Fruit fly (Drosophila melanogaster) S2 (cell line): ENCODE measurements around the gene Pgant35A.

ENCODE experiments used
- CG8478 ChIP-seq: fragments of >200 bp; optimal IDR thresholded peaks from 2 replicates; lab custom pipeline; 2018
- CTCF ChIP-seq, 2 experiments: fragments of >200 bp; optimal IDR thresholded peaks; 2 replicates each; lab custom pipeline; 2018

Gene Pgant35A

dm6 chr2L:14381881-14382280, 22.8 kb downstream of the Pgant35A start:
- TF ChIP-seq CTCF (optimal IDR thresholded peaks at IDR 0.05; lab: Kevin White, UChicago) (no peak), CG8478 (lab: Kevin White, UChicago) (no peak)

- TF ChIP-seq CTCF (optimal IDR thresholded peaks at IDR 0.05; lab: Kevin White, UChicago): no peak
- no peak for TF ChIP-seq CG8478 (lab: Kevin White, UChicago)
These were observed 27.5 kb downstream of the Pgant35A start for dm6 chr2L:14386522-14386921.

- TF ChIP-seq CTCF (optimal IDR thresholded peaks at IDR 0.05; lab: Kevin White, UChicago) (no peak), CG8478 (lab: Kevin White, UChicago) (no peak)
These were observed 29.4 kb downstream of the Pgant35A start for dm6 chr2L:14388448-14388847.

- no peak for TF ChIP-seq CTCF (optimal IDR thresholded peaks at IDR 0.05; lab: Kevin White, UChicago)
- TF ChIP-seq CG8478 (lab: Kevin White, UChicago): no peak
These were observed 34.5 kb downstream of the Pgant35A start for dm6 chr2L:14393527-14393926.

DNA sequence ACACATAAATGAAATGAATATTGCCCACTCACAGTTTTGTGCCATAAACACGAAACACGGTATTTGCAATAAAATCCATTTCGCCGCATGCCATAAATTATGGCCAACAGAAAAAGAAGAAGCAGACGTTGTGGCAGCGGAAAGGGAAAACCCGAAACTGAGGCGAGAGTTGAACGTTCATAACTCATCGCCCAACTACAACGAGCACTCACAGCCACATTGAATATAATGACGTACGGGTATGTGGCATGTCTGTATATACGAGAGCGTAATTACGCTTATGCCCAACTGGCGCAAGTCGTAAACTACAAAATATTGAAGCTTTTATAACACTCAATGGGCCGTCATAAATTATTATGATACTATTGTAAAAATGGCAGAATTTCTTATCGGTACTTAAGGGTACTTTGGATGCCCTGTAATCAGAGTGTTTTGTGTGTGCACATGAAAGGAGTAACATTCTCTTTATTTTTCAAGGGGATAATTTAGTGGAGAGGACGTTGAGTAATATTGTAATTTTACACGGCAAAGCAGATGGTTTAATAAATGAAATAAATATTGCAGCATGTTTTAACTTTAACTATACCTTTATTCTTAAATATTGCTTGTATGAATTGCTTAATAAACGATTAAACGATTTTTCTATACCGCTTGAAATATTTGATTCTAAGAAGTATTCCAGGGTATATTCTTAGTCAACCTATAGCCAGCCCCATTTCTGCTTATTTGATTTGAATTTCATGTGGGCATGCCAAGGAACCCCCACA, 35.4 kb downstream of the Pgant35A start:
- TF ChIP-seq CTCF (optimal IDR thresholded peaks at IDR 0.05; lab: Kevin White, UChicago) (no peak), CG8478 (lab: Kevin White, UChicago) (no peak)

dm6 chr2L:14395065-14395439, 36.0 kb downstream of the Pgant35A start:
- no peak for TF ChIP-seq CTCF (optimal IDR thresholded peaks at IDR 0.05; lab: Kevin White, UChicago)
- TF ChIP-seq CG8478 (lab: Kevin White, UChicago): no peak

DNA sequence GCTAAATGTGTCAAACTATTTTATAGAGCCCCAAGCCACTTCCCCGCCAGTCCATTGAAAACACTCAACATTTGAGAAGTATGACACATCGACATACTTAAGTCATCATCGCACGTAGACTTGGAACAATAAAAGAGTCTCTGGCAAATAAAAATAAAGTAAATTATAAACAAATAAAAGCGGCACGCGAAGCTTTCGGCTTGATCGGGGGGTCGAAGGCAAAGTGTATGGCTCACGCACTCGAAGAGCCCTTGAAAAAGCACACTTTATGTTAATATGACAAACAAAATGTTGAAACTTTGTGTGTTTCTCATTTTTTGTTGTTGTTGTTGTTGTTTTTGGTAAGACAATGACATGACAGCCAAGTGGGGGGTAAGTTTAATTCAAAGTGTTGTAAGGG, 37.2 kb downstream of the Pgant35A start:
- TF ChIP-seq CG8478 (lab: Kevin White, UChicago) (no peak), CTCF (optimal IDR thresholded peaks at IDR 0.05; lab: Kevin White, UChicago) (no peak)

DNA sequence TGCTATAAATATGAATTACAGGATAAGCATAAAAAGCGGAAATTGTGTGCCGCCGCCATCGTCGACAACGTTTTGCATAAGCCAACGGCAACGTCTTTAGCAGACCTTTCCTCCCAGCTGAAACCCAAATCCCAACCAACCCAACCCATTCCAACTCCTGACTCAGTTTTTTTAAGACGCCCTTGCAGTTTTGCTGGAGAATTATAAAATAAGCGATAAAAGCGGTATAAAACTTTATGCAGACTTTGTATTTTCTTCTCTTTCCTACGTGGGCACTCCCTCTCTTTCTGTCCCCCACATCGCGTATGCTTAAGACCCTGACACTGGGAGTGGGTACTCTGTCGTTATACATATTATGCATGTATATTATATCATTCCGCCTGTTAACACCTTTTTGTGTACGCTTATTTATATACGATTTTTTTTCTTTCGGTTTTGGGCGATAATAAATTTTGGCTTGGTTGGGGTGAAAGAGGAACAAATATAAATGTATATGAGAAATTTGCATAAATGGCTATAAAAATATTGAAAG, 38.1 kb downstream of the Pgant35A start:
- TF ChIP-seq CTCF (optimal IDR thresholded peaks at IDR 0.05; lab: Kevin White, UChicago) (no peak), CG8478 (lab: Kevin White, UChicago) (no peak)

DNA sequence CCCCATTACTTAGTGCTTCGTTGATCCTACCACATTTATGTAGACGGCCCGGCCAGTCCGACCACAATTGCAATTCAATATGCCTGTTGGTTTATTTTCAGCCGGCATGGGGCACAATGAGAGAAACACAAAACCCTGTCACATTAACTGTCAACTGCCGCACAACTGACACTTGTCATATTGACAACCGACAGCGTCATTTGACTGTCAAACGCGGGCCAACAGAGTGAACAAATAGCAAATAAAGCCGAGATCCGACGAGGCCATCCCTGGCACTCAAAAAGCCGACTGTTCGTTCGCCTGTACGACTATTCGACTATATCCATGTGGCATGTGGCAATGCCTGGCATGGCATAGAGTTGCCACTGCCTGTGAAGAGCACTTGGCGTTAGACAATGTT, 38.9 kb downstream of the Pgant35A start:
- TF ChIP-seq CTCF (optimal IDR thresholded peaks at IDR 0.05; lab: Kevin White, UChicago) (no peak), CG8478 (lab: Kevin White, UChicago) (no peak)

- TF ChIP-seq CG8478 (lab: Kevin White, UChicago): no peak
- no peak for TF ChIP-seq CTCF (optimal IDR thresholded peaks at IDR 0.05; lab: Kevin White, UChicago)
These were observed 39.5 kb downstream of the Pgant35A start for dm6 chr2L:14398562-14398961.

DNA sequence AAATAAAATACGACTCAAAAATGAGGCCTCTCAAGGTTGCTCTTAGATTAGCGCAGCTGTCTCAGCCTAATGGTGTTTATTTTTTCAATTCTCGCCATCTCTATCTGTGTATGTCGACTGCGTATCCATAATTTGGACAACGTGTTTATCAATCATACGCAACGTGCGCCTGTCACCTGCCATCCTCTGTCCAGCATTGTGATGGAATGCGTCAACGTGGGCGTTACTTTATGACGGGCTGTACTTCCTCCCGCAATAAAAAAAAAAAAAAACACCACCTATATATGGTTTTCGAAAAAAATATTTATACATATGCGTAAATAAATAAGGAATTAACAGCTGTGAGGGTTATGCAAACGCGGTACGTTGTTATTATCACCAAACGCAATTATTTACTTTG, 40.3 kb downstream of the Pgant35A start:
- no peak for TF ChIP-seq CG8478 (lab: Kevin White, UChicago)
- TF ChIP-seq CTCF (optimal IDR thresholded peaks at IDR 0.05; lab: Kevin White, UChicago): no peak

- TF ChIP-seq CG8478 (lab: Kevin White, UChicago) (no peak), CTCF (optimal IDR thresholded peaks at IDR 0.05; lab: Kevin White, UChicago) (no peak)
These were observed 41.6 kb downstream of the Pgant35A start for dm6 chr2L:14400676-14401075.

dm6 chr2L:14401616-14402240, 42.7 kb downstream of the Pgant35A start:
- no peak for TF ChIP-seq CTCF (optimal IDR thresholded peaks at IDR 0.05; lab: Kevin White, UChicago)
- TF ChIP-seq CG8478 (lab: Kevin White, UChicago): no peak

dm6 chr2L:14403568-14403967, 44.5 kb downstream of the Pgant35A start:
- TF ChIP-seq CG8478 (lab: Kevin White, UChicago) (no peak), CTCF (optimal IDR thresholded peaks at IDR 0.05; lab: Kevin White, UChicago) (no peak)

DNA sequence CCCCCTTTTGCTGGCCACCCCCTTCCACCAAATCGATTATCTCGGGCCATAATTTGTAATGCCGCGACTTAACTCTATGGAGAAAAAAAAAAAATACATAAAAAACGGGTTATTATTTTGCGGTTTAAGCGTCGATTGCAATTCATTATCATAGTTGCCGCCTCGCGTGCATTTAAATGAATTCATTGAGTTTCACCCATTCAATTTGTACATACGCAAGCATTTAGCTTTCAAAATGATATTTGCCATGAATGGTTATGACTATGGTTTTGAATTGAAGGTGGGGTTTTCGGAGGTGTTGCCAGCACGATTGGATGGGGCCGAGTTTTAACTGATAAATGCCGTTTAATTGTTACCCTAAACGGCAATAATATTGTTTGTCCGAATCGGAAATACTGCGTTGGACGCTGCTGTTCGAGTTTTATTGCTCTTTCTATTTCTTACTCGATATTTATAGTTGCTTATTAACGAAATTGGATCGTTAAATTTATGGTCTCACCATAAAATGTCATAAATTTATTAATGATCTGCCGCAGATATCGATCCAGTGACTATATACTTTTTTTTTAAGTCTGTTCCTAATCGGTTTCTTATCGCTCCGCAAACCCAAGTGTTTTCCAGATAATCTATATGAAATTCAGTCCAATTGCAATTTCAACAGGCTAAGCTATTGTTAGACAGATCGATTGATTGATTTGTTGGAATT, 45.8 kb downstream of the Pgant35A start:
- TF ChIP-seq CG8478 (lab: Kevin White, UChicago) (no peak), CTCF (optimal IDR thresholded peaks at IDR 0.05; lab: Kevin White, UChicago) (no peak)
